Fruit fly (Drosophila melanogaster) whole organism, embryonic: ENCODE data around the gene CG42342.

Experiments used
- Aef1 ChIP-seq: fragments of 200-800 bp; sonication (Bioruptor generic); IDR thresholded peaks from 3 replicates; pipeline ENCODE4 v1.3.6; 2022; ENCODE audit warnings: missing biosample characterization, missing genetic modification characterization
- Antp ChIP-seq: fragments of 200-800 bp; sonication (Bioruptor generic); optimal IDR thresholded peaks from 3 replicates; lab custom pipeline; 2016; ENCODE audit warnings: missing biosample characterization, missing genetic modification characterization
- Asciz ChIP-seq: fragments of 200-800 bp; sonication (Bioruptor generic); optimal IDR thresholded peaks from 2 replicates; lab custom pipeline; 2017; ENCODE audit warnings: missing biosample characterization, mild to moderate bottlenecking, missing genetic modification characterization, missing genetic modification reagents
- CG10267 ChIP-seq: fragments of 200-800 bp; sonication (Bioruptor generic); optimal IDR thresholded peaks from 2 replicates; lab custom pipeline; 2018; ENCODE audit warnings: missing biosample characterization, mild to moderate bottlenecking, missing genetic modification characterization, moderate library complexity
- CG11456 ChIP-seq: fragments of 200-800 bp; sonication (Bioruptor generic); IDR thresholded peaks from 3 replicates; pipeline ENCODE4 v1.3.6; 2022; ENCODE audit warnings: missing biosample characterization, missing genetic modification characterization
- CG12659 ChIP-seq: fragments of 200-800 bp; sonication (Bioruptor generic); optimal IDR thresholded peaks from 3 replicates; lab custom pipeline; 2017; ENCODE audit warnings: mild to moderate bottlenecking, missing biosample characterization, missing genetic modification reagents, missing genetic modification characterization
- CG12744 ChIP-seq: fragments of 200-800 bp; sonication (Bioruptor generic); optimal IDR thresholded peaks from 2 replicates; lab custom pipeline; 2016; ENCODE audit warnings: missing biosample characterization, missing genetic modification characterization
- CG14014 ChIP-seq: fragments of 200-800 bp; sonication (Bioruptor generic); IDR thresholded peaks from 2 replicates; pipeline ENCODE4 v1.3.6; 2022; ENCODE audit warnings: missing biosample characterization, missing genetic modification characterization
- CG15073 ChIP-seq: fragments of 200-800 bp; sonication (Bioruptor generic); optimal IDR thresholded peaks from 2 replicates; lab custom pipeline; 2016; ENCODE audit warnings: missing biosample characterization, missing genetic modification characterization
- CG16863 ChIP-seq: fragments of 200-800 bp; sonication (Bioruptor generic); optimal IDR thresholded peaks from 3 replicates; lab custom pipeline; 2016; ENCODE audit warnings: missing biosample characterization, missing genetic modification characterization
- CG17328 ChIP-seq: fragments of 200-800 bp; sonication (Bioruptor generic); IDR thresholded peaks from 2 replicates; pipeline ENCODE4 v1.3.6; 2022; ENCODE audit warnings: missing biosample characterization, missing genetic modification characterization
- CG17385 ChIP-seq: fragments of 200-800 bp; sonication (Bioruptor generic); optimal IDR thresholded peaks from 3 replicates; lab custom pipeline; 2018; ENCODE audit warnings: missing biosample characterization, mild to moderate bottlenecking, missing genetic modification characterization
- CG2199 ChIP-seq: fragments of 200-800 bp; sonication (Bioruptor generic); IDR thresholded peaks from 3 replicates; pipeline ENCODE4 v1.3.6; 2022; ENCODE audit warnings: missing biosample characterization, missing genetic modification characterization
- CG30431 ChIP-seq: fragments of 200-800 bp; sonication (Bioruptor generic); optimal IDR thresholded peaks from 2 replicates; lab custom pipeline; 2017; ENCODE audit warnings: missing biosample characterization, missing genetic modification characterization
- CG3065 ChIP-seq: fragments of 200-800 bp; sonication (Bioruptor generic); optimal IDR thresholded peaks from 2 replicates; lab custom pipeline; 2016; ENCODE audit warnings: missing biosample characterization, missing genetic modification characterization
- CG3847 ChIP-seq: fragments of 200-800 bp; sonication (Bioruptor generic); IDR thresholded peaks from 2 replicates; pipeline ENCODE4 v1.3.6; 2022; ENCODE audit warnings: missing biosample characterization, missing genetic modification characterization
- CG3995 ChIP-seq: fragments of 200-800 bp; sonication (Bioruptor generic); optimal IDR thresholded peaks from 3 replicates; lab custom pipeline; 2016; ENCODE audit warnings: missing biosample characterization, missing genetic modification characterization
- CG6689 ChIP-seq: fragments of 200-800 bp; sonication (Bioruptor generic); IDR thresholded peaks from 2 replicates; pipeline ENCODE4 v1.3.6; 2022; ENCODE audit warnings: missing biosample characterization, missing genetic modification characterization
- CG8765 ChIP-seq: fragments of 200-800 bp; sonication (Bioruptor generic); IDR thresholded peaks from 2 replicates; pipeline ENCODE4 v1.3.6; 2022; ENCODE audit warnings: missing biosample characterization, missing genetic modification characterization
- CG8944 ChIP-seq: fragments of 200-800 bp; sonication (Bioruptor generic); optimal IDR thresholded peaks from 3 replicates; lab custom pipeline; 2016; ENCODE audit warnings: missing biosample characterization, missing genetic modification characterization
- CG9727 ChIP-seq: fragments of 200-800 bp; sonication (Bioruptor generic); optimal IDR thresholded peaks from 3 replicates; lab custom pipeline; 2017; ENCODE audit warnings: missing biosample characterization, mild to moderate bottlenecking, missing genetic modification characterization
- CHES-1-like ChIP-seq: fragments of 200-800 bp; sonication (Bioruptor generic); optimal IDR thresholded peaks from 2 replicates; lab custom pipeline; 2016; ENCODE audit warnings: missing biosample characterization, missing genetic modification characterization
- Drgx ChIP-seq: fragments of 200-800 bp; sonication (Bioruptor generic); IDR thresholded peaks from 2 replicates; pipeline ENCODE4 v1.3.6; 2022; ENCODE audit warnings: missing biosample characterization, missing genetic modification characterization
- HLH54F ChIP-seq: fragments of 200-800 bp; sonication (Bioruptor generic); optimal IDR thresholded peaks from 3 replicates; lab custom pipeline; 2016; ENCODE audit warnings: missing biosample characterization, missing genetic modification characterization
- Hr3 ChIP-seq: fragments of 200-800 bp; sonication (Bioruptor generic); optimal IDR thresholded peaks from 3 replicates; lab custom pipeline; 2016; ENCODE audit warnings: missing biosample characterization, missing genetic modification characterization
- Hsf ChIP-seq: fragments of 200-800 bp; sonication (Bioruptor generic); optimal IDR thresholded peaks from 3 replicates; lab custom pipeline; 2016; ENCODE audit warnings: missing biosample characterization, missing genetic modification characterization
- Meics ChIP-seq: fragments of 200-800 bp; sonication (Bioruptor generic); optimal IDR thresholded peaks from 2 replicates; lab custom pipeline; 2017; ENCODE audit warnings: missing biosample characterization, mild to moderate bottlenecking, missing genetic modification characterization
- NC2β ChIP-seq: fragments of 200-800 bp; sonication (Bioruptor generic); optimal IDR thresholded peaks from 2 replicates; lab custom pipeline; 2016; ENCODE audit warnings: missing biosample characterization, missing genetic modification characterization
- NfI ChIP-seq: fragments of 200-800 bp; sonication (Bioruptor generic); optimal IDR thresholded peaks from 3 replicates; lab custom pipeline; 2018; ENCODE audit warnings: missing biosample characterization, mild to moderate bottlenecking, missing genetic modification characterization, moderate library complexity
- Oaz ChIP-seq: fragments of 200-800 bp; sonication (Bioruptor generic); IDR thresholded peaks from 2 replicates; pipeline ENCODE4 v1.3.6; 2022; ENCODE audit warnings: missing biosample characterization, missing genetic modification characterization
- Rfx ChIP-seq: fragments of 200-800 bp; sonication (Bioruptor generic); IDR thresholded peaks from 2 replicates; pipeline ENCODE4 v1.3.6; 2022; ENCODE audit warnings: missing biosample characterization, missing genetic modification characterization
- Sin3A ChIP-seq: fragments of >200 bp; optimal IDR thresholded peaks from 2 replicates; lab custom pipeline; 2018
- Sox102F ChIP-seq: fragments of 200-800 bp; sonication (Bioruptor generic); optimal IDR thresholded peaks from 2 replicates; lab custom pipeline; 2018; ENCODE audit warnings: missing biosample characterization, mild to moderate bottlenecking, missing genetic modification characterization, moderate library complexity
- amos ChIP-seq: fragments of 200-800 bp; sonication (Bioruptor generic); IDR thresholded peaks from 2 replicates; pipeline ENCODE4 v1.3.6; 2022; ENCODE audit warnings: missing biosample characterization, missing genetic modification characterization; ENCODE audit not compliant: partially characterized antibody
- cato ChIP-seq: fragments of 200-800 bp; sonication (Bioruptor generic); optimal IDR thresholded peaks from 2 replicates; lab custom pipeline; 2016; ENCODE audit warnings: missing biosample characterization, missing genetic modification characterization, borderline replicate concordance
- ewg ChIP-seq: fragments of 200-800 bp; sonication (Bioruptor generic); optimal IDR thresholded peaks from 3 replicates; lab custom pipeline; 2017; ENCODE audit warnings: mild to moderate bottlenecking, missing biosample characterization, missing genetic modification reagents, missing genetic modification characterization
- gce ChIP-seq: fragments of 200-800 bp; sonication (Bioruptor generic); IDR thresholded peaks from 3 replicates; pipeline ENCODE4 v1.3.6; 2022; ENCODE audit warnings: missing biosample characterization, missing genetic modification characterization
- gfzf ChIP-seq: fragments of 200-800 bp; sonication (Bioruptor generic); optimal IDR thresholded peaks from 2 replicates; lab custom pipeline; 2016; ENCODE audit warnings: missing biosample characterization, mild to moderate bottlenecking, missing genetic modification characterization, moderate library complexity
- her ChIP-seq: fragments of 200-800 bp; sonication (Bioruptor generic); optimal IDR thresholded peaks from 2 replicates; lab custom pipeline; 2016; ENCODE audit warnings: missing biosample characterization, missing genetic modification characterization
- jing ChIP-seq: fragments of 200-800 bp; sonication (Bioruptor generic); optimal IDR thresholded peaks from 2 replicates; lab custom pipeline; 2018; ENCODE audit warnings: missing biosample characterization, mild to moderate bottlenecking, missing genetic modification characterization
- jumu ChIP-seq: fragments of 200-800 bp; sonication (Bioruptor generic); optimal IDR thresholded peaks from 3 replicates; lab custom pipeline; 2016; ENCODE audit warnings: missing biosample characterization, missing genetic modification characterization
- lola ChIP-seq, 3 experiments: fragments of >200 bp in 2 of 3; fragments of 200-800 bp in 1 of 3; sonication (Bioruptor generic) in 1 of 3; optimal IDR thresholded peaks; 2 replicates each; lab custom pipeline; 2017 to 2019; ENCODE audit warnings: missing biosample characterization in 3 of 3, missing genetic modification characterization in 3 of 3, mild to moderate bottlenecking in 1 of 3, moderate library complexity in 1 of 3
- nerfin-1 ChIP-seq: fragments of 200-800 bp; sonication (Bioruptor generic); optimal IDR thresholded peaks from 3 replicates; lab custom pipeline; 2019; ENCODE audit warnings: missing biosample characterization, mild to moderate bottlenecking, missing genetic modification characterization, moderate library complexity
- peb ChIP-seq: fragments of 200-800 bp; sonication (Bioruptor generic); IDR thresholded peaks from 2 replicates; pipeline ENCODE4 v1.3.6; 2022; ENCODE audit warnings: missing biosample characterization, missing genetic modification characterization
- rib ChIP-seq: fragments of 200-800 bp; sonication (Bioruptor generic); IDR thresholded peaks from 2 replicates; pipeline ENCODE4 v1.3.6; 2022; ENCODE audit warnings: missing biosample characterization, missing genetic modification characterization
- tin ChIP-seq: fragments of 200-800 bp; sonication (Bioruptor generic); optimal IDR thresholded peaks from 3 replicates; lab custom pipeline; 2016; ENCODE audit warnings: missing biosample characterization, missing genetic modification characterization
- wek ChIP-seq: fragments of 200-800 bp; sonication (Bioruptor generic); optimal IDR thresholded peaks from 3 replicates; lab custom pipeline; 2018; ENCODE audit warnings: missing biosample characterization, mild to moderate bottlenecking, missing genetic modification characterization, moderate library complexity
- zen ChIP-seq: fragments of 200-800 bp; sonication (Bioruptor generic); optimal IDR thresholded peaks from 3 replicates; lab custom pipeline; 2018; ENCODE audit warnings: missing biosample characterization, mild to moderate bottlenecking, missing genetic modification characterization, moderate library complexity
- zen2 ChIP-seq: fragments of 200-800 bp; sonication (Bioruptor generic); IDR thresholded peaks from 3 replicates; pipeline ENCODE4 v1.3.6; 2022; ENCODE audit warnings: missing biosample characterization, missing genetic modification characterization; ENCODE audit not compliant: partially characterized antibody
- zfh2 ChIP-seq: fragments of 200-800 bp; sonication (Bioruptor generic); optimal IDR thresholded peaks from 2 replicates; lab custom pipeline; 2016; ENCODE audit warnings: missing biosample characterization, missing genetic modification characterization

The CG42342 gene

DNA sequence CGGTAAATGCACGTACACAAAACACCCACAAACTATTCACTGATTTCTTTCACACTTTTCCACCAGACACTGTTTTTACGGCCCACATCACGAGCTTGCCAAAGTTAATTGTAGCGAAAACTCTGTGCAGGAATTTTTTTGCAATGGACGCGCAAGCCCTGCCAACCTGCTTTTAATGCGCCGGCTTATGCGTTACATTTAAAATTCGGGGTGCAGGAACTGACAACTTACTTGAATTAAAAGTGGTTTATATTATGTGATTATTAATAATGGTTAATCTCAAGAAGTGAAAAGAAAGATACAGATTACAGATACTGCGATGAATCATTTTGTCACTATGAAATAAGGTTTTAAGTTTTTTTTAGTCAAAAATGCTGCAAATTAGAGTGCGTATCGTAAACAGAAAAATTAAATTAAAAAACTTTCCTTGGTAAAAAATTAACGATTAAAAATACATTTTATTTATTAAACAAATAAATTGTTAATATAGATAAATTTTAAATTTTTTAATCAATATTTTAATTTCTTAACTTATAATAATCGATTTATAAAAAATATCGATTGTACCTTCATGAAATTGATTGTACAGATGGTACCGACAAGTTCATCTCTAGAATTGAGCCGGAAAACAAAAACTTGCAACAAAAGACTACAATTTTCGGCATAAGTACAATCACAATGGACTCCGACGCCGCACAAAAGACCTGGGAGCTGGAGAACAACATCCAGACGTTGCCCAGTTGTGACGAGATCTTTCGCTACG is 32.9 kb upstream of the CG42342 start, which contains the start of the genes CG42232 and CSN5 (continued):
- TF ChIP-seq CG9727 (GFP tag; lab: Kevin White, UChicago) (peak; percentile 68), Sin3A (lab: Kevin White, UChicago) (peak; percentile 18), CG3847 (peak; percentile 69), CG17328 (GFP tag; lab: Robert Waterston, UW) (peak; percentile 44; the same call in 1 of the 2 replicates), zen2 (GFP tag; lab: Robert Waterston, UW) (no peak), Rfx (GFP tag; lab: Robert Waterston, UW) (peak; percentile 65; the same call in 1 of the 2 replicates), CG6689 (GFP tag; lab: Robert Waterston, UW) (peak; percentile 59), CG8765 (GFP tag; lab: Robert Waterston, UW) (no peak), gfzf (peak; percentile 17), CG15073 (GFP tag; lab: Kevin White, UChicago) (no peak), HLH54F (peak; percentile 54), cato (peak; percentile 4), zen (tag; lab: Kevin White, UChicago) (peak; percentile 59), CG12744 (GFP tag; lab: Kevin White, UChicago) (no peak), rib (GFP tag; lab: Robert Waterston, UW) (0 out of 2 replicates have a peak, but pooled peaks have one; percentile 30), CG17385 (GFP tag; lab: Kevin White, UChicago) (peak; percentile 49), CG2199 (GFP tag; lab: Robert Waterston, UW) (no peak), CG14014 (GFP tag; lab: Robert Waterston, UW) (peak; percentile 55; the same call in 1 of the 2 replicates), Aef1 (GFP tag; lab: Robert Waterston, UW) (peak; percentile 11; the same call in 1 of the 3 replicates), Hsf (peak; percentile 66), Sox102F (GFP tag; lab: Kevin White, UChicago) (no peak), zfh2 (GFP tag; lab: Kevin White, UChicago) (peak; percentile 44), CG8944 (GFP tag; lab: Kevin White, UChicago) (peak; percentile 29), lola (GFP tag; optimal IDR thresholded peaks at IDR 0.05; lab: Kevin White, UChicago) (peak in 1 of 3 experiments; percentile 62), peb (no peak), CG12659 (GFP tag; lab: Kevin White, UChicago) (peak; percentile 73), jumu (GFP tag; lab: Kevin White, UChicago) (peak; percentile 54), Asciz (GFP tag; lab: Kevin White, UChicago) (peak; percentile 39), NC2β (GFP tag; lab: Kevin White, UChicago) (peak; percentile 40), ewg (GFP tag; lab: Kevin White, UChicago) (peak; percentile 15), jing (no peak), CHES-1-like (GFP tag; lab: Kevin White, UChicago) (peak; percentile 26), CG10267 (tag; lab: Kevin White, UChicago) (peak; percentile 75), CG30431 (no peak), NfI (GFP tag; lab: Kevin White, UChicago) (no peak), wek (GFP tag; lab: Kevin White, UChicago) (no peak), CG11456 (peak; percentile 69; the same call in 2 of the 3 replicates), tin (GFP tag; lab: Kevin White, UChicago) (peak; percentile 48), Antp (GFP tag; lab: Kevin White, UChicago) (no peak), Drgx (no peak), her (GFP tag; lab: Kevin White, UChicago) (no peak), Hr3 (GFP tag; lab: Kevin White, UChicago) (peak; percentile 72), Meics (GFP tag; lab: Kevin White, UChicago) (peak; percentile 15), CG16863 (GFP tag; lab: Kevin White, UChicago) (peak; percentile 39), nerfin-1 (tag; lab: Kevin White, UChicago) (peak; percentile 99), amos (peak; percentile 51; the same call in 1 of the 2 replicates), CG3065 (GFP tag; lab: Kevin White, UChicago) (no peak), Oaz (GFP tag; lab: Robert Waterston, UW) (no peak), gce (GFP tag; lab: Robert Waterston, UW) (no peak), CG3995 (GFP tag; lab: Kevin White, UChicago) (peak; percentile 45)
